Worm (Caenorhabditis elegans) whole organism, L4 larva: ENCODE measurements around the gene srh-2.

Source experiments
- F44E2.7 ChIP-seq: fragments of 200-800 bp; sonication (Bioruptor generic); IDR thresholded peaks from 2 replicates; pipeline ENCODE4 v2.1.2; 2022; ENCODE audit warnings: missing genetic modification characterization, missing compliant biosample characterization
- F49E8.2 ChIP-seq: sonication (generic microtip); optimal IDR thresholded peaks from 2 replicates; lab custom pipeline; 2016; ENCODE audit warnings: missing compliant biosample characterization, mild to moderate bottlenecking, missing genetic modification characterization, borderline replicate concordance
- T26A8.4 ChIP-seq: fragments of 200-800 bp; sonication (Bioruptor generic); IDR thresholded peaks from 2 replicates; pipeline ENCODE4 v1.3.6; 2022; ENCODE audit warnings: missing genetic modification characterization, missing compliant biosample characterization
- aha-1 ChIP-seq: fragments of 150-350 bp; peaks from one replicate; lab custom pipeline; 2014; ENCODE audit warnings: missing biosample characterization, missing genetic modification characterization
- ama-1 ChIP-seq: fragments of 150-350 bp; optimal IDR thresholded peaks from 2 replicates; lab custom pipeline; 2014; ENCODE audit warnings: inconsistent platforms, mixed read lengths
- arid-1 ChIP-seq: fragments of 200-800 bp; sonication (Bioruptor generic); conservative IDR thresholded peaks from 2 replicates; pipeline ENCODE4 v1.3.6; 2022; ENCODE audit warnings: missing genetic modification reagents, missing genetic modification characterization, missing compliant biosample characterization
- ces-1 ChIP-seq: fragments of 150-350 bp; sonication (generic microtip); optimal IDR thresholded peaks from 4 replicates; lab custom pipeline; 2014; ENCODE audit warnings: missing biosample characterization, missing genetic modification reagents, missing genetic modification characterization
- daf-16 ChIP-seq, 3 experiments: sonication (generic microtip); optimal IDR thresholded peaks; 2 replicates each; lab custom pipeline; 2016 to 2017; ENCODE audit warnings: missing genetic modification characterization in 3 of 3, missing genetic modification reagents in 3 of 3, mild to moderate bottlenecking in 2 of 3, missing compliant biosample characterization in 2 of 3, missing biosample characterization in 1 of 3, moderate library complexity in 1 of 3
- dmd-6 ChIP-seq: fragments of 200-800 bp; sonication (Bioruptor generic); IDR thresholded peaks from 2 replicates; pipeline ENCODE4 v1.3.6; 2022; ENCODE audit warnings: missing genetic modification reagents, missing genetic modification characterization, missing compliant biosample characterization
- dmd-8 ChIP-seq: fragments of 200-800 bp; sonication (Bioruptor generic); IDR thresholded peaks from 2 replicates; pipeline ENCODE4 v1.3.6; 2022; ENCODE audit warnings: missing genetic modification characterization, missing compliant biosample characterization
- dmd-9 ChIP-seq: fragments of 200-800 bp; sonication (Bioruptor generic); IDR thresholded peaks from 2 replicates; pipeline ENCODE4 v1.3.6; 2022; ENCODE audit warnings: missing genetic modification reagents, missing genetic modification characterization, missing compliant biosample characterization
- dve-1 ChIP-seq: sonication (generic microtip); optimal IDR thresholded peaks from 2 replicates; lab custom pipeline; 2017; ENCODE audit warnings: antibody characterized with exemption, mild to moderate bottlenecking, missing genetic modification characterization, missing compliant biosample characterization; ENCODE audit not compliant: insufficient read depth
- hif-1 ChIP-seq, 2 experiments: sonication (generic microtip); optimal IDR thresholded peaks; 2 replicates each; lab custom pipeline; 2016 to 2017; ENCODE audit warnings: missing compliant biosample characterization in 2 of 2, missing genetic modification characterization in 2 of 2, missing genetic modification reagents in 2 of 2, missing genotype in 2 of 2, mild to moderate bottlenecking in 1 of 2
- hlh-30 ChIP-seq: sonication (generic microtip); optimal IDR thresholded peaks from 2 replicates; lab custom pipeline; 2017; ENCODE audit warnings: antibody characterized with exemption, mild to moderate bottlenecking, missing genetic modification characterization, missing compliant biosample characterization; ENCODE audit not compliant: insufficient read depth
- jun-1 ChIP-seq: fragments of 150-350 bp; optimal IDR thresholded peaks from 2 replicates; lab custom pipeline; 2014; ENCODE audit warnings: missing biosample characterization, missing genetic modification reagents, missing genetic modification characterization
- lin-15B ChIP-seq: fragments of 150-350 bp; sonication (generic microtip); optimal IDR thresholded peaks from 3 replicates; lab custom pipeline; 2014; ENCODE audit warnings: missing biosample characterization, missing genetic modification characterization
- lsy-2 ChIP-seq, 2 experiments: fragments of 150-350 bp in 1 of 2; sonication (generic microtip) in 1 of 2; optimal IDR thresholded peaks; 2 replicates each; lab custom pipeline; 2014 to 2017; ENCODE audit warnings: missing biosample characterization in 2 of 2, missing genetic modification characterization in 2 of 2
- madf-5 ChIP-seq, 2 experiments: fragments of 200-800 bp; sonication (Bioruptor generic); IDR thresholded peaks; 2 replicates each; pipeline ENCODE4 v1.3.6; 2022; ENCODE audit warnings: missing compliant biosample characterization in 2 of 2, missing genetic modification characterization in 2 of 2
- madf-9 ChIP-seq: fragments of 200-800 bp; sonication (Bioruptor generic); conservative IDR thresholded peaks from 2 replicates; pipeline ENCODE4 v1.3.6; 2022; ENCODE audit warnings: missing genetic modification reagents, missing genetic modification characterization, missing compliant biosample characterization
- mxl-2 ChIP-seq: fragments of 200-800 bp; sonication (Bioruptor generic); conservative IDR thresholded peaks from 2 replicates; pipeline ENCODE4 v1.3.6; 2022; ENCODE audit warnings: missing genetic modification reagents, missing genetic modification characterization, missing compliant biosample characterization
- nhr-102 ChIP-seq: sonication (generic microtip); optimal IDR thresholded peaks from 2 replicates; lab custom pipeline; 2016; ENCODE audit warnings: mild to moderate bottlenecking, missing genetic modification characterization, moderate library complexity, missing compliant biosample characterization
- nhr-25 ChIP-seq: sonication (generic microtip); optimal IDR thresholded peaks from 2 replicates; lab custom pipeline; 2017; ENCODE audit warnings: missing genetic modification characterization, mild to moderate bottlenecking, missing compliant biosample characterization, antibody characterized with exemption, moderate library complexity, borderline replicate concordance; ENCODE audit not compliant: insufficient read depth
- nhr-41 ChIP-seq: fragments of 200-800 bp; sonication (Bioruptor generic); IDR thresholded peaks from 2 replicates; pipeline ENCODE4 v1.3.6; 2022; ENCODE audit warnings: missing genetic modification reagents, missing genetic modification characterization, missing compliant biosample characterization
- nhr-42 ChIP-seq: fragments of 200-800 bp; sonication (Bioruptor generic); IDR thresholded peaks from 2 replicates; pipeline ENCODE4 v1.3.6; 2022; ENCODE audit warnings: missing genetic modification characterization, missing compliant biosample characterization
- nhr-6 ChIP-seq: fragments of 150-350 bp; optimal IDR thresholded peaks from 2 replicates; lab custom pipeline; 2014; ENCODE audit warnings: missing biosample characterization, missing genetic modification characterization
- nhr-76 ChIP-seq: fragments of 150-350 bp; optimal IDR thresholded peaks from 2 replicates; lab custom pipeline; 2014; ENCODE audit warnings: missing biosample characterization, missing genetic modification characterization
- saeg-2 ChIP-seq: fragments of 200-800 bp; sonication (Bioruptor generic); IDR thresholded peaks from 2 replicates; pipeline ENCODE4 v1.3.6; 2022; ENCODE audit warnings: missing genetic modification reagents, missing genetic modification characterization, missing compliant biosample characterization
- sdz-12 ChIP-seq: fragments of 200-800 bp; sonication (Bioruptor generic); optimal IDR thresholded peaks from 2 replicates; lab custom pipeline; 2018; ENCODE audit warnings: mild to moderate bottlenecking, missing genetic modification characterization, missing compliant biosample characterization
- set-16 ChIP-seq: fragments of 200-800 bp; sonication (Bioruptor generic); IDR thresholded peaks from 2 replicates; pipeline ENCODE4 v1.3.6; 2022; ENCODE audit warnings: missing genetic modification reagents, missing genetic modification characterization, missing compliant biosample characterization
- spr-1 ChIP-seq: sonication (generic microtip); optimal IDR thresholded peaks from 2 replicates; lab custom pipeline; 2016; ENCODE audit warnings: mild to moderate bottlenecking, missing genetic modification characterization, missing compliant biosample characterization
- spr-3 ChIP-seq: fragments of 200-800 bp; sonication (Bioruptor generic); optimal IDR thresholded peaks from 2 replicates; lab custom pipeline; 2018; ENCODE audit warnings: mild to moderate bottlenecking, missing genetic modification characterization, missing compliant biosample characterization
- tra-1 ChIP-seq: fragments of 200-800 bp; sonication (Bioruptor generic); IDR thresholded peaks from 2 replicates; pipeline ENCODE4 v1.3.6; 2022; ENCODE audit warnings: missing genetic modification reagents, missing genetic modification characterization, missing compliant biosample characterization
- zfp-2 ChIP-seq: sonication (generic microtip); optimal IDR thresholded peaks from 2 replicates; lab custom pipeline; 2016; ENCODE audit warnings: mild to moderate bottlenecking, missing genetic modification characterization, missing compliant biosample characterization
- zfp-3 ChIP-seq: fragments of 200-800 bp; sonication (Bioruptor generic); conservative IDR thresholded peaks from 2 replicates; pipeline ENCODE4 v1.3.6; 2022; ENCODE audit warnings: missing genetic modification reagents, missing genetic modification characterization, missing compliant biosample characterization
- zip-11 ChIP-seq: fragments of 200-800 bp; sonication (Bioruptor generic); IDR thresholded peaks from 2 replicates; pipeline ENCODE4 v1.3.6; 2022; ENCODE audit warnings: missing genetic modification characterization, missing compliant biosample characterization
- zip-2 ChIP-seq: fragments of 150-350 bp; optimal IDR thresholded peaks from 2 replicates; lab custom pipeline; 2014; ENCODE audit warnings: missing biosample characterization, missing genetic modification characterization

Gene srh-2

ce11 chrV:724946-725806 is 2.9 kb upstream of the srh-2 start (continued):
- TF ChIP-seq dmd-8 (peak; percentile 65; the same call in 1 of the 2 replicates), zip-2 (tag; lab: Kevin White, UChicago) (no peak), dmd-6 (GFP tag; lab: Robert Waterston, UW) (no peak), hlh-30 (peak; percentile 3), hif-1 (tag; optimal IDR thresholded peaks at IDR 0.05; lab: Kevin White, UChicago) (peak in 1 of 2 experiments; percentile 5), saeg-2 (GFP tag; lab: Robert Waterston, UW) (no peak), arid-1 (GFP tag; lab: Robert Waterston, UW) (0 out of 2 replicates have a peak, but pooled peaks have one; percentile 12), spr-1 (tag; lab: Kevin White, UChicago) (no peak), lsy-2 (tag; optimal IDR thresholded peaks at IDR 0.05; lab: Kevin White, UChicago) (peak in 1 of 2 experiments; percentile 20), nhr-41 (GFP tag; lab: Robert Waterston, UW) (no peak), F49E8.2 (tag; lab: Kevin White, UChicago) (no peak), dmd-9 (GFP tag; lab: Robert Waterston, UW) (no peak), mxl-2 (GFP tag; lab: Robert Waterston, UW) (no peak; the same call in 1 of the 2 replicates), zip-11 (GFP tag; lab: Robert Waterston, UW) (no peak), tra-1 (GFP tag; lab: Robert Waterston, UW) (no peak), T26A8.4 (peak; percentile 5), dve-1 (tag; lab: Kevin White, UChicago) (peak; percentile 12), sdz-12 (GFP tag; lab: Kevin White, UChicago) (no peak), nhr-6 (tag; lab: Kevin White, UChicago) (peak; percentile 49), aha-1 (tag; lab: Kevin White, UChicago) (peak; percentile 81), set-16 (GFP tag; lab: Robert Waterston, UW) (no peak), zfp-3 (no peak; the same call in 1 of the 2 replicates), nhr-76 (no peak), lin-15B (tag; lab: Kevin White, UChicago) (no peak)

DNA sequence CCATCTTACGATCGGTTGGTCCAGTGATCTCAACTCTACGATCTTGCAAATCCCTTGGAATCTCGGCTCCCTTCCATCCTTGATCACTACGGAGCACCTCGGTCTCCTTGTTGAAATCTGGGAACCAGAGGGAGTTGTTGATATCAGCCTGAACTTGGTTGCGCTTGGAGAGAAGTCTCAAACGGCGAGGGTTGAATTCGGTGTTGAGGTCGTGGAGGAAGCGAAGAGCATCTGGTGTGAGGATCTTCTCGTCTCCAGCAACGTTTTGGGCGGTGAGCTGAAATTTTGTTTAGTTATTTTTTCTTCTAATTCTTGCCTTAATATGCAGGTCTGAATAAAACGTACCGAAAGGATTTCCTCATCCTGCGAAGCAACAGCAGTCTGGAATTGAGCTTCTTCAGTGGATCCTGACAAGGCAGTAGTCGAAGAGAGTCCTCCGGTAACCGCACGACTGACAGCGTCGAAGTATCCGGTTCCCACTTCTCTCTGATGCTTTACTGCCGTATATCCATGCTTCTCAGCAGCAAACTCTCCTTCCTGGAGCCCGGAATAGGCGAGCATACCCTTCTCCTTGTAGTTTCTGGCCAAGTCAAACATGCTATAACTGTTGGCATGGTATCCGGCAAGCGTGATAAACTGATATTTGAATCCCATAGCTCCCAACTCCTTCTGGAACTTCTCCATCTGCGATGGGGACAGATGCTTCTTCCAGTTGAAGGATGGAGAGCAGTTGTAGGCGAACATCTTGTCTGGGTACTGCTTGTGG is 2.1 kb upstream of the srh-2 start:
- no peak for TF ChIP-seq set-16 (GFP tag; lab: Robert Waterston, UW)
- TF ChIP-seq spr-3 (GFP tag; lab: Kevin White, UChicago): no peak
- 0 out of 2 replicates have a peak, but pooled peaks have one; percentile 29 for TF ChIP-seq zip-11 (GFP tag; lab: Robert Waterston, UW)
- no peak for TF ChIP-seq dmd-9 (GFP tag; lab: Robert Waterston, UW)
- TF ChIP-seq F44E2.7 (GFP tag; lab: Robert Waterston, UW): 0 out of 2 replicates have a peak, but pooled peaks have one; percentile 46
- no peak for TF ChIP-seq daf-16 (GFP tag; optimal IDR thresholded peaks at IDR 0.05; lab: Kevin White, UChicago)
- peak; percentile 62 for TF ChIP-seq daf-16 (tag; optimal IDR thresholded peaks at IDR 0.05; lab: Kevin White, UChicago)
- TF ChIP-seq madf-9: 0 out of 2 replicates have a peak, but pooled peaks have one; percentile 3
- peak; percentile 58; the same call in 1 of the 2 replicates for TF ChIP-seq T26A8.4
- TF ChIP-seq nhr-102: no peak
- no peak for TF ChIP-seq zfp-2 (tag; lab: Kevin White, UChicago)
- TF ChIP-seq nhr-25: peak; percentile 2
- peak; percentile 93 for TF ChIP-seq ama-1 (lab: Kevin White, UChicago)
- TF ChIP-seq aha-1 (tag; lab: Kevin White, UChicago): peak; percentile 96
- TF ChIP-seq madf-5 (GFP tag; IDR thresholded peaks at IDR 0.05; lab: Robert Waterston, UW): no peak
- TF ChIP-seq ces-1 (GFP tag; lab: Kevin White, UChicago): no peak
- TF ChIP-seq nhr-42 (GFP tag; lab: Robert Waterston, UW): 0 out of 2 replicates have a peak, but pooled peaks have one; percentile 28
- TF ChIP-seq jun-1 (tag; lab: Kevin White, UChicago): peak; percentile 36
